Fruit fly (Drosophila melanogaster) whole organism, embryonic: ENCODE measurements around the gene Sgs1.

ENCODE experiments used
- Adf1 ChIP-seq: fragments of 200-800 bp; sonication (Bioruptor generic); IDR thresholded peaks from 2 replicates; pipeline ENCODE4 v1.3.6; 2022; ENCODE audit warnings: missing biosample characterization, missing genetic modification characterization
- Antp ChIP-seq: fragments of 200-800 bp; sonication (Bioruptor generic); optimal IDR thresholded peaks from 3 replicates; lab custom pipeline; 2016; ENCODE audit warnings: missing biosample characterization, missing genetic modification characterization
- Awh ChIP-seq: fragments of 200-800 bp; sonication (Bioruptor generic); IDR thresholded peaks from 2 replicates; pipeline ENCODE4, ENCODE4 v1.3.6; 2022; ENCODE audit warnings: missing biosample characterization, missing genetic modification characterization
- BEAF-32 ChIP-seq: fragments of 200-800 bp; sonication (Bioruptor generic); optimal IDR thresholded peaks from 3 replicates; lab custom pipeline; 2017; ENCODE audit warnings: missing biosample characterization, missing genetic modification characterization, mild to moderate bottlenecking, moderate library complexity, missing genetic modification reagents
- CG10431 ChIP-seq: fragments of 200-800 bp; sonication (Bioruptor generic); optimal IDR thresholded peaks from 3 replicates; lab custom pipeline; 2018; ENCODE audit warnings: missing biosample characterization, mild to moderate bottlenecking, missing genetic modification characterization
- CG10979 ChIP-seq: fragments of 200-800 bp; sonication (Bioruptor generic); optimal IDR thresholded peaks from 2 replicates; lab custom pipeline; 2018; ENCODE audit warnings: missing biosample characterization, mild to moderate bottlenecking, missing genetic modification characterization, moderate library complexity
- CG11398 ChIP-seq: fragments of 200-800 bp; sonication (Bioruptor generic); optimal IDR thresholded peaks from 2 replicates; lab custom pipeline; 2016; ENCODE audit warnings: missing biosample characterization, missing genetic modification characterization
- CG12744 ChIP-seq: fragments of 200-800 bp; sonication (Bioruptor generic); optimal IDR thresholded peaks from 2 replicates; lab custom pipeline; 2016; ENCODE audit warnings: missing biosample characterization, missing genetic modification characterization
- CG12942 ChIP-seq: fragments of 200-800 bp; sonication (Bioruptor generic); optimal IDR thresholded peaks from 3 replicates; lab custom pipeline; 2016; ENCODE audit warnings: missing biosample characterization, missing genetic modification characterization
- CG14014 ChIP-seq: fragments of 200-800 bp; sonication (Bioruptor generic); IDR thresholded peaks from 2 replicates; pipeline ENCODE4 v1.3.6; 2022; ENCODE audit warnings: missing biosample characterization, missing genetic modification characterization
- CG1603 ChIP-seq: fragments of 200-800 bp; sonication (Bioruptor generic); optimal IDR thresholded peaks from 2 replicates; lab custom pipeline; 2019; ENCODE audit warnings: missing biosample characterization, mild to moderate bottlenecking, missing genetic modification characterization, moderate library complexity
- CG30431 ChIP-seq: fragments of 200-800 bp; sonication (Bioruptor generic); optimal IDR thresholded peaks from 2 replicates; lab custom pipeline; 2017; ENCODE audit warnings: missing biosample characterization, missing genetic modification characterization
- CG3726 ChIP-seq: fragments of 200-800 bp; sonication (Bioruptor generic); IDR thresholded peaks from 3 replicates; pipeline ENCODE4, ENCODE4 v1.3.6; 2022; ENCODE audit warnings: missing biosample characterization, missing genetic modification characterization
- CG5245 ChIP-seq: fragments of 200-800 bp; sonication (Bioruptor generic); optimal IDR thresholded peaks from 3 replicates; lab custom pipeline; 2016; ENCODE audit warnings: missing biosample characterization, missing genetic modification characterization
- CG6175 ChIP-seq: fragments of 200-800 bp; sonication (Bioruptor generic); IDR thresholded peaks from 3 replicates; pipeline ENCODE4 v1.3.6; 2022; ENCODE audit warnings: missing biosample characterization, missing genetic modification characterization
- CG6854 ChIP-seq: fragments of 200-800 bp; sonication (Bioruptor generic); optimal IDR thresholded peaks from 3 replicates; lab custom pipeline; 2017; ENCODE audit warnings: missing biosample characterization, mild to moderate bottlenecking, missing genetic modification characterization
- CG7556 ChIP-seq: fragments of 200-800 bp; sonication (Bioruptor generic); optimal IDR thresholded peaks from 2 replicates; lab custom pipeline; 2017; ENCODE audit warnings: missing biosample characterization, mild to moderate bottlenecking, missing genetic modification characterization
- CG8089 ChIP-seq: fragments of 200-800 bp; sonication (Bioruptor generic); optimal IDR thresholded peaks from 3 replicates; lab custom pipeline; 2016; ENCODE audit warnings: missing biosample characterization, missing genetic modification characterization
- Chrac-16 ChIP-seq: fragments of 200-800 bp; sonication (Bioruptor generic); optimal IDR thresholded peaks from 3 replicates; lab custom pipeline; 2016; ENCODE audit warnings: missing biosample characterization, missing genetic modification characterization
- D19B ChIP-seq: fragments of 200-800 bp; sonication (Bioruptor generic); optimal IDR thresholded peaks from 2 replicates; lab custom pipeline; 2017; ENCODE audit warnings: missing biosample characterization, mild to moderate bottlenecking, missing genetic modification characterization
- Dll ChIP-seq: fragments of 200-800 bp; sonication (Bioruptor generic); IDR thresholded peaks from 4 replicates; pipeline ENCODE4 v1.3.6; 2022; ENCODE audit warnings: missing biosample characterization, missing genetic modification characterization; ENCODE audit not compliant: partially characterized antibody
- Ets97D ChIP-seq: fragments of 200-800 bp; sonication (Bioruptor generic); optimal IDR thresholded peaks from 3 replicates; lab custom pipeline; 2016; ENCODE audit warnings: missing biosample characterization, missing genetic modification characterization
- GATAe ChIP-seq: fragments of 200-800 bp; sonication (Bioruptor generic); conservative IDR thresholded peaks from 2 replicates; pipeline ENCODE4 v1.3.6; 2022; ENCODE audit warnings: missing biosample characterization, missing genetic modification characterization
- H15 ChIP-seq: fragments of 200-800 bp; sonication (Bioruptor generic); IDR thresholded peaks from 3 replicates; pipeline ENCODE4 v1.3.6; 2022; ENCODE audit warnings: missing biosample characterization, missing genetic modification characterization
- Hmr ChIP-seq: fragments of 200-800 bp; sonication (Bioruptor generic); optimal IDR thresholded peaks from 3 replicates; lab custom pipeline; 2017; ENCODE audit warnings: mild to moderate bottlenecking, missing biosample characterization, missing genetic modification reagents, missing genetic modification characterization
- Hr78 ChIP-seq, 2 experiments: fragments of 200-800 bp in 1 of 2; fragments of >200 bp in 1 of 2; sonication (Bioruptor generic) in 1 of 2; optimal IDR thresholded peaks; 2 replicates each; lab custom pipeline; 2017 to 2019; ENCODE audit warnings: missing biosample characterization in 2 of 2, missing genetic modification characterization in 2 of 2, mild to moderate bottlenecking in 1 of 2, moderate library complexity in 1 of 2
- NC2α ChIP-seq: fragments of 200-800 bp; sonication (Bioruptor generic); optimal IDR thresholded peaks from 2 replicates; lab custom pipeline; 2016; ENCODE audit warnings: missing biosample characterization, missing genetic modification characterization
- Sin3A ChIP-seq: fragments of >200 bp; optimal IDR thresholded peaks from 2 replicates; lab custom pipeline; 2018
- Sry-β ChIP-seq: fragments of 200-800 bp; sonication (Bioruptor generic); optimal IDR thresholded peaks from 2 replicates; lab custom pipeline; 2018; ENCODE audit warnings: missing biosample characterization, mild to moderate bottlenecking, missing genetic modification characterization, moderate library complexity
- YL-1 ChIP-seq: fragments of 200-800 bp; sonication (Bioruptor generic); optimal IDR thresholded peaks from 3 replicates; lab custom pipeline; 2017; ENCODE audit warnings: missing biosample characterization, mild to moderate bottlenecking, missing genetic modification characterization
- ash1 ChIP-seq: fragments of 200-800 bp; sonication (Bioruptor generic); optimal IDR thresholded peaks from 2 replicates; lab custom pipeline; 2018; ENCODE audit warnings: missing biosample characterization, mild to moderate bottlenecking, missing genetic modification characterization
- cato ChIP-seq: fragments of 200-800 bp; sonication (Bioruptor generic); optimal IDR thresholded peaks from 2 replicates; lab custom pipeline; 2016; ENCODE audit warnings: missing biosample characterization, missing genetic modification characterization, borderline replicate concordance
- da ChIP-seq: fragments of 200-800 bp; sonication (Bioruptor generic); optimal IDR thresholded peaks from 2 replicates; lab custom pipeline; 2016; ENCODE audit warnings: missing biosample characterization, missing genetic modification characterization
- dan ChIP-seq: fragments of 200-800 bp; sonication (Bioruptor generic); IDR thresholded peaks from 2 replicates; pipeline ENCODE4 v1.3.6; 2022; ENCODE audit warnings: missing biosample characterization, missing genetic modification characterization
- dmrt11E ChIP-seq: fragments of 200-800 bp; sonication (Bioruptor generic); optimal IDR thresholded peaks from 3 replicates; lab custom pipeline; 2018; ENCODE audit warnings: missing biosample characterization, mild to moderate bottlenecking, missing genetic modification characterization, moderate library complexity
- fu2 ChIP-seq: fragments of 200-800 bp; sonication (Bioruptor generic); optimal IDR thresholded peaks from 2 replicates; lab custom pipeline; 2016; ENCODE audit warnings: missing biosample characterization, missing genetic modification characterization
- grau ChIP-seq: fragments of 200-800 bp; optimal IDR thresholded peaks from 3 replicates; lab custom pipeline; 2019; ENCODE audit warnings: missing biosample characterization, mild to moderate bottlenecking, missing genetic modification characterization, moderate library complexity
- grn ChIP-seq: fragments of 200-800 bp; sonication (Bioruptor generic); optimal IDR thresholded peaks from 3 replicates; lab custom pipeline; 2017; ENCODE audit warnings: missing biosample characterization, missing genetic modification characterization
- hb ChIP-seq: fragments of 200-800 bp; sonication (Bioruptor generic); IDR thresholded peaks from 3 replicates; pipeline ENCODE4 v1.3.6; 2022; ENCODE audit warnings: missing biosample characterization, missing genetic modification characterization; ENCODE audit not compliant: partially characterized antibody
- kah ChIP-seq: fragments of 200-800 bp; sonication (Bioruptor generic); optimal IDR thresholded peaks from 2 replicates; lab custom pipeline; 2018; ENCODE audit warnings: missing biosample characterization, mild to moderate bottlenecking, missing genetic modification characterization
- nerfin-1 ChIP-seq: fragments of 200-800 bp; sonication (Bioruptor generic); optimal IDR thresholded peaks from 3 replicates; lab custom pipeline; 2019; ENCODE audit warnings: missing biosample characterization, mild to moderate bottlenecking, missing genetic modification characterization, moderate library complexity
- oc ChIP-seq: fragments of 200-800 bp; sonication (Bioruptor generic); optimal IDR thresholded peaks from 2 replicates; lab custom pipeline; 2018; ENCODE audit warnings: missing biosample characterization, mild to moderate bottlenecking, missing genetic modification characterization, moderate library complexity
- pan ChIP-seq, 4 experiments: fragments of >200 bp in 3 of 4; fragments of 200-800 bp in 1 of 4; sonication (Bioruptor generic) in 1 of 4; optimal IDR thresholded peaks in 3 of 4; IDR thresholded peaks in 1 of 4; 2 replicates each; pipeline versions ENCODE4 v1.3.6 to Lab custom; 2017 to 2022; ENCODE audit warnings: missing biosample characterization in 2 of 4, missing genetic modification characterization in 2 of 4, mixed read lengths in 1 of 4
- salm ChIP-seq: fragments of 200-800 bp; sonication (Bioruptor generic); optimal IDR thresholded peaks from 2 replicates; lab custom pipeline; 2018; ENCODE audit warnings: missing biosample characterization, mild to moderate bottlenecking, missing genetic modification characterization
- sens ChIP-seq: fragments of 200-800 bp; sonication (Bioruptor generic); peaks from one replicate; lab custom pipeline; 2016; ENCODE audit warnings: missing biosample characterization, missing genetic modification characterization
- shn ChIP-seq: fragments of 200-800 bp; sonication (Bioruptor generic); optimal IDR thresholded peaks from 3 replicates; lab custom pipeline; 2016; ENCODE audit warnings: missing biosample characterization, missing genetic modification characterization
- sr ChIP-seq: fragments of 200-800 bp; sonication (Bioruptor generic); IDR thresholded peaks from 3 replicates; pipeline ENCODE4 v1.3.6; 2022; ENCODE audit warnings: missing biosample characterization, missing genetic modification characterization
- sug ChIP-seq: fragments of 200-800 bp; optimal IDR thresholded peaks from 2 replicates; lab custom pipeline; 2019; ENCODE audit warnings: missing biosample characterization, mild to moderate bottlenecking, missing genetic modification characterization, moderate library complexity
- toy ChIP-seq: fragments of 200-800 bp; sonication (Bioruptor generic); IDR thresholded peaks from 2 replicates; pipeline ENCODE4 v1.3.6; 2022; ENCODE audit warnings: missing biosample characterization, missing genetic modification characterization
- trh ChIP-seq: fragments of 200-800 bp; sonication (Bioruptor generic); optimal IDR thresholded peaks from 2 replicates; lab custom pipeline; 2016; ENCODE audit warnings: missing biosample characterization, missing genetic modification characterization
- vfl ChIP-seq: fragments of 200-800 bp; sonication (Bioruptor generic); optimal IDR thresholded peaks from 2 replicates; lab custom pipeline; 2016; ENCODE audit warnings: missing biosample characterization, missing genetic modification characterization

The Sgs1 gene

dm6 chr2L:4907986-4908385, 29.2 kb upstream of the Sgs1 start (continued):
- TF ChIP-seq CG1603 (tag; lab: Kevin White, UChicago) = peak; percentile 21
- no peak for TF ChIP-seq CG12744 (GFP tag; lab: Kevin White, UChicago)
- no peak for TF ChIP-seq Adf1
- TF ChIP-seq fu2 (GFP tag; lab: Kevin White, UChicago) = no peak
- TF ChIP-seq CG8089 = no peak
- TF ChIP-seq CG12942 (GFP tag; lab: Kevin White, UChicago) = peak; percentile 54
- no peak for TF ChIP-seq dan (GFP tag; lab: Robert Waterston, UW)
- TF ChIP-seq grau (tag; lab: Kevin White, UChicago) = peak; percentile 56
- no peak for TF ChIP-seq Dll
- no peak for TF ChIP-seq vfl (GFP tag; lab: Kevin White, UChicago)
- TF ChIP-seq da (GFP tag; lab: Kevin White, UChicago) = no peak
- TF ChIP-seq CG11398 (GFP tag; lab: Kevin White, UChicago) = no peak
- no peak for TF ChIP-seq NC2α (GFP tag; lab: Kevin White, UChicago)
- peak; percentile 35 for TF ChIP-seq cato (GFP tag; lab: Kevin White, UChicago)
- TF ChIP-seq CG30431 (GFP tag; lab: Kevin White, UChicago) = no peak
- TF ChIP-seq Chrac-16 (GFP tag; lab: Kevin White, UChicago) = peak; percentile 39
- TF ChIP-seq CG10431 (GFP tag; lab: Kevin White, UChicago) = no peak
- TF ChIP-seq H15 (GFP tag; lab: Robert Waterston, UW) = peak; percentile 65; the same call in 1 of the 3 replicates
- TF ChIP-seq Awh (GFP tag; lab: Robert Waterston, UW) = peak; percentile 80
- no peak for TF ChIP-seq Sry-β (GFP tag; lab: Kevin White, UChicago)
- TF ChIP-seq dmrt11E = peak; percentile 7
- TF ChIP-seq shn (GFP tag; lab: Kevin White, UChicago) = no peak
- TF ChIP-seq BEAF-32 (GFP tag; lab: Kevin White, UChicago) = no peak
- TF ChIP-seq Sin3A (lab: Kevin White, UChicago) = no peak
- TF ChIP-seq grn = no peak
- no peak for TF ChIP-seq toy (GFP tag; lab: Robert Waterston, UW)
- TF ChIP-seq oc (tag; lab: Kevin White, UChicago) = peak; percentile 64
- TF ChIP-seq Ets97D = no peak
- TF ChIP-seq CG5245 (GFP tag; lab: Kevin White, UChicago) = peak; percentile 55
- peak; percentile 90 for TF ChIP-seq sens
- TF ChIP-seq kah (GFP tag; lab: Kevin White, UChicago) = peak; percentile 70
- TF ChIP-seq CG14014 (GFP tag; lab: Robert Waterston, UW) = peak; percentile 49; the same call in 1 of the 2 replicates
- TF ChIP-seq CG6854 (GFP tag; lab: Kevin White, UChicago) = peak; percentile 62
- no peak for TF ChIP-seq CG6175 (GFP tag; lab: Robert Waterston, UW)
- no peak for TF ChIP-seq sr
- TF ChIP-seq YL-1 (GFP tag; lab: Kevin White, UChicago) = no peak
- peak; percentile 63 for TF ChIP-seq CG10979 (tag; lab: Kevin White, UChicago)
- TF ChIP-seq salm (tag; lab: Kevin White, UChicago) = peak; percentile 73
- no peak for TF ChIP-seq hb
- TF ChIP-seq sug = peak; percentile 30
- no peak for TF ChIP-seq Antp (GFP tag; lab: Kevin White, UChicago)
- peak; percentile 69; the same call in 1 of the 3 replicates for TF ChIP-seq CG3726
- TF ChIP-seq ash1 (GFP tag; lab: Kevin White, UChicago) = no peak
- TF ChIP-seq nerfin-1 (tag; lab: Kevin White, UChicago) = peak; percentile 77
- TF ChIP-seq GATAe (GFP tag; lab: Robert Waterston, UW) = no peak
- peak; percentile 75 for TF ChIP-seq CG7556 (GFP tag; lab: Kevin White, UChicago)
- TF ChIP-seq trh (GFP tag; lab: Kevin White, UChicago) = no peak
- no peak for TF ChIP-seq pan (optimal IDR thresholded peaks at IDR 0.05; lab: Kevin White, UChicago)
- TF ChIP-seq pan (GFP tag; optimal IDR thresholded peaks at IDR 0.05 in 1 of 2, IDR thresholded peaks at IDR 0.05 in 1 of 2) = peak in 1 of 2 experiments; percentile 83
- TF ChIP-seq D19B (GFP tag; lab: Kevin White, UChicago) = no peak
- peak; percentile 44 for TF ChIP-seq Hmr
- peak in 1 of 2 experiments; percentile 67 for TF ChIP-seq Hr78 (GFP tag; optimal IDR thresholded peaks at IDR 0.05; lab: Kevin White, UChicago)
